Fruit fly (Drosophila melanogaster) whole organism, embryonic: ENCODE results near the gene CG6966.

ENCODE experiments used
- Adf1 ChIP-seq: fragments of 200-800 bp; sonication (Bioruptor generic); IDR thresholded peaks from 2 replicates; pipeline ENCODE4 v1.3.6; 2022; ENCODE audit warnings: missing biosample characterization, missing genetic modification characterization
- CG1024 ChIP-seq: fragments of 200-800 bp; sonication (Bioruptor generic); IDR thresholded peaks from 2 replicates; pipeline ENCODE4 v1.3.6; 2022; ENCODE audit warnings: missing biosample characterization, missing genetic modification characterization
- CG10321 ChIP-seq: fragments of 200-800 bp; sonication (Bioruptor generic); IDR thresholded peaks from 2 replicates; pipeline ENCODE4 v1.3.6; 2022; ENCODE audit warnings: missing biosample characterization, missing genetic modification characterization
- CG10462 ChIP-seq: fragments of 200-800 bp; sonication (Bioruptor generic); optimal IDR thresholded peaks from 2 replicates; lab custom pipeline; 2016; ENCODE audit warnings: missing biosample characterization, missing genetic modification characterization
- CG10565 ChIP-seq: fragments of 200-800 bp; sonication (Bioruptor generic); optimal IDR thresholded peaks from 3 replicates; lab custom pipeline; 2016; ENCODE audit warnings: missing biosample characterization, mild to moderate bottlenecking, missing genetic modification characterization
- CG11398 ChIP-seq: fragments of 200-800 bp; sonication (Bioruptor generic); optimal IDR thresholded peaks from 2 replicates; lab custom pipeline; 2016; ENCODE audit warnings: missing biosample characterization, missing genetic modification characterization
- CG11560 ChIP-seq: fragments of 200-800 bp; sonication (Bioruptor generic); IDR thresholded peaks from 3 replicates; pipeline ENCODE4 v1.3.6; 2022; ENCODE audit warnings: missing biosample characterization, missing genetic modification characterization
- CG12155 ChIP-seq: fragments of 200-800 bp; sonication (Bioruptor generic); optimal IDR thresholded peaks from 3 replicates; lab custom pipeline; 2016; ENCODE audit warnings: missing biosample characterization, missing genetic modification characterization
- CG12769 ChIP-seq: fragments of 200-800 bp; sonication (Bioruptor generic); optimal IDR thresholded peaks from 2 replicates; lab custom pipeline; 2019; ENCODE audit warnings: missing biosample characterization, mild to moderate bottlenecking, missing genetic modification characterization, moderate library complexity
- CG14050 ChIP-seq: fragments of 200-800 bp; sonication (Bioruptor generic); IDR thresholded peaks from 3 replicates; pipeline ENCODE4 v1.3.6; 2022; ENCODE audit warnings: missing biosample characterization, missing genetic modification characterization
- CG17568 ChIP-seq: fragments of 200-800 bp; sonication (Bioruptor generic); optimal IDR thresholded peaks from 2 replicates; lab custom pipeline; 2018; ENCODE audit warnings: missing biosample characterization, mild to moderate bottlenecking, missing genetic modification characterization, moderate library complexity
- CG2199 ChIP-seq: fragments of 200-800 bp; sonication (Bioruptor generic); IDR thresholded peaks from 3 replicates; pipeline ENCODE4 v1.3.6; 2022; ENCODE audit warnings: missing biosample characterization, missing genetic modification characterization
- CG3065 ChIP-seq: fragments of 200-800 bp; sonication (Bioruptor generic); optimal IDR thresholded peaks from 2 replicates; lab custom pipeline; 2016; ENCODE audit warnings: missing biosample characterization, missing genetic modification characterization
- CG32772 ChIP-seq: fragments of 200-800 bp; sonication (Bioruptor generic); IDR thresholded peaks from 2 replicates; pipeline ENCODE4 v1.3.6; 2022; ENCODE audit warnings: missing biosample characterization, missing genetic modification characterization
- CG34376 ChIP-seq: fragments of 200-800 bp; sonication (Bioruptor generic); optimal IDR thresholded peaks from 2 replicates; lab custom pipeline; 2018; ENCODE audit warnings: missing biosample characterization, mild to moderate bottlenecking, missing genetic modification characterization
- CG3726 ChIP-seq: fragments of 200-800 bp; sonication (Bioruptor generic); IDR thresholded peaks from 3 replicates; pipeline ENCODE4, ENCODE4 v1.3.6; 2022; ENCODE audit warnings: missing biosample characterization, missing genetic modification characterization
- CG5245 ChIP-seq: fragments of 200-800 bp; sonication (Bioruptor generic); optimal IDR thresholded peaks from 3 replicates; lab custom pipeline; 2016; ENCODE audit warnings: missing biosample characterization, missing genetic modification characterization
- CG6654 ChIP-seq: fragments of 200-800 bp; sonication (Bioruptor generic); optimal IDR thresholded peaks from 2 replicates; lab custom pipeline; 2017; ENCODE audit warnings: missing biosample characterization, mild to moderate bottlenecking, missing genetic modification characterization
- CG7987 ChIP-seq: fragments of 200-800 bp; sonication (Bioruptor generic); optimal IDR thresholded peaks from 2 replicates; lab custom pipeline; 2018; ENCODE audit warnings: missing biosample characterization, mild to moderate bottlenecking, missing genetic modification characterization, moderate library complexity
- CG8924 ChIP-seq: fragments of 200-800 bp; optimal IDR thresholded peaks from 3 replicates; lab custom pipeline; 2019; ENCODE audit warnings: missing biosample characterization, mild to moderate bottlenecking, missing genetic modification characterization, moderate library complexity
- CrebB ChIP-seq: fragments of 200-800 bp; sonication (Bioruptor generic); optimal IDR thresholded peaks from 3 replicates; lab custom pipeline; 2018; ENCODE audit warnings: missing biosample characterization, mild to moderate bottlenecking, missing genetic modification characterization
- Dip2 ChIP-seq: fragments of 200-800 bp; sonication (Bioruptor generic); IDR thresholded peaks from 2 replicates; pipeline ENCODE4 v1.3.6; 2022; ENCODE audit warnings: missing biosample characterization, missing genetic modification characterization
- Dip3 ChIP-seq: fragments of 200-800 bp; sonication (Bioruptor generic); optimal IDR thresholded peaks from 3 replicates; lab custom pipeline; 2016; ENCODE audit warnings: missing biosample characterization, missing genetic modification characterization
- Dp ChIP-seq: fragments of 200-800 bp; sonication (Bioruptor generic); optimal IDR thresholded peaks from 2 replicates; lab custom pipeline; 2018; ENCODE audit warnings: missing biosample characterization, mild to moderate bottlenecking, missing genetic modification characterization, moderate library complexity
- Hmx ChIP-seq: fragments of 200-800 bp; sonication (Bioruptor generic); optimal IDR thresholded peaks from 2 replicates; lab custom pipeline; 2016; ENCODE audit warnings: missing biosample characterization, missing genetic modification characterization
- Mes4 ChIP-seq: fragments of 200-800 bp; sonication (Bioruptor generic); optimal IDR thresholded peaks from 2 replicates; lab custom pipeline; 2016; ENCODE audit warnings: missing biosample characterization, missing genetic modification characterization
- PHDP ChIP-seq: fragments of 200-800 bp; sonication (Bioruptor generic); optimal IDR thresholded peaks from 3 replicates; lab custom pipeline; 2018; ENCODE audit warnings: missing biosample characterization, mild to moderate bottlenecking, missing genetic modification characterization, moderate library complexity
- YL-1 ChIP-seq: fragments of 200-800 bp; sonication (Bioruptor generic); optimal IDR thresholded peaks from 3 replicates; lab custom pipeline; 2017; ENCODE audit warnings: missing biosample characterization, mild to moderate bottlenecking, missing genetic modification characterization
- ash1 ChIP-seq: fragments of 200-800 bp; sonication (Bioruptor generic); optimal IDR thresholded peaks from 2 replicates; lab custom pipeline; 2018; ENCODE audit warnings: missing biosample characterization, mild to moderate bottlenecking, missing genetic modification characterization
- caup ChIP-seq: fragments of 200-800 bp; sonication (Bioruptor generic); optimal IDR thresholded peaks from 3 replicates; lab custom pipeline; 2017; ENCODE audit warnings: missing biosample characterization, mild to moderate bottlenecking, missing genetic modification characterization, moderate library complexity; ENCODE audit not compliant: severe bottlenecking
- cwo ChIP-seq: fragments of 200-800 bp; sonication (Bioruptor generic); optimal IDR thresholded peaks from 3 replicates; lab custom pipeline; 2017; ENCODE audit warnings: missing biosample characterization, missing genetic modification characterization, mild to moderate bottlenecking, moderate library complexity, missing genetic modification reagents
- dmrt99B ChIP-seq: fragments of 200-800 bp; sonication (Bioruptor generic); optimal IDR thresholded peaks from 2 replicates; lab custom pipeline; 2018; ENCODE audit warnings: missing biosample characterization, mild to moderate bottlenecking, missing genetic modification characterization, moderate library complexity
- en ChIP-seq: fragments of 200-800 bp; sonication (Bioruptor generic); optimal IDR thresholded peaks from 2 replicates; lab custom pipeline; 2016; ENCODE audit warnings: missing biosample characterization, missing genetic modification characterization
- fd3F ChIP-seq: fragments of 200-800 bp; sonication (Bioruptor generic); optimal IDR thresholded peaks from 2 replicates; lab custom pipeline; 2018; ENCODE audit warnings: missing biosample characterization, mild to moderate bottlenecking, missing genetic modification characterization, moderate library complexity
- gem ChIP-seq: fragments of 200-800 bp; sonication (Bioruptor generic); optimal IDR thresholded peaks from 2 replicates; lab custom pipeline; 2019; ENCODE audit warnings: missing biosample characterization, mild to moderate bottlenecking, missing genetic modification characterization, moderate library complexity
- gfzf ChIP-seq: fragments of 200-800 bp; sonication (Bioruptor generic); optimal IDR thresholded peaks from 2 replicates; lab custom pipeline; 2016; ENCODE audit warnings: missing biosample characterization, mild to moderate bottlenecking, missing genetic modification characterization, moderate library complexity
- gro ChIP-seq: fragments of 200-800 bp; sonication (Bioruptor generic); optimal IDR thresholded peaks from 2 replicates; lab custom pipeline; 2016; ENCODE audit warnings: missing biosample characterization, missing genetic modification characterization
- ind ChIP-seq: fragments of 200-800 bp; sonication (Bioruptor generic); optimal IDR thresholded peaks from 3 replicates; lab custom pipeline; 2016; ENCODE audit warnings: missing biosample characterization, missing genetic modification characterization
- jing ChIP-seq: fragments of 200-800 bp; sonication (Bioruptor generic); optimal IDR thresholded peaks from 2 replicates; lab custom pipeline; 2018; ENCODE audit warnings: missing biosample characterization, mild to moderate bottlenecking, missing genetic modification characterization
- jumu ChIP-seq: fragments of 200-800 bp; sonication (Bioruptor generic); optimal IDR thresholded peaks from 3 replicates; lab custom pipeline; 2016; ENCODE audit warnings: missing biosample characterization, missing genetic modification characterization
- lab ChIP-seq: fragments of 200-800 bp; sonication (Bioruptor generic); optimal IDR thresholded peaks from 3 replicates; lab custom pipeline; 2017; ENCODE audit warnings: missing biosample characterization, missing genetic modification characterization, mild to moderate bottlenecking, moderate library complexity, missing genetic modification reagents
- lov ChIP-seq, 2 experiments: fragments of 200-800 bp in 1 of 2; fragments of >200 bp in 1 of 2; sonication (Bioruptor generic) in 1 of 2; IDR thresholded peaks in 1 of 2; optimal IDR thresholded peaks in 1 of 2; 2 replicates in 1 of 2; 3 replicates in 1 of 2; pipeline versions ENCODE4 v1.3.6 to Lab custom; 2017 to 2022; ENCODE audit warnings: missing biosample characterization in 1 of 2, missing genetic modification characterization in 1 of 2
- mirr ChIP-seq: fragments of 200-800 bp; sonication (Bioruptor generic); optimal IDR thresholded peaks from 3 replicates; lab custom pipeline; 2018; ENCODE audit warnings: missing biosample characterization, mild to moderate bottlenecking, missing genetic modification characterization
- otp ChIP-seq: fragments of 200-800 bp; sonication (Bioruptor generic); IDR thresholded peaks from 3 replicates; pipeline ENCODE4, ENCODE4 v1.3.6; 2022; ENCODE audit warnings: missing biosample characterization, missing genetic modification characterization
- phol ChIP-seq: fragments of 200-800 bp; sonication (Bioruptor generic); optimal IDR thresholded peaks from 3 replicates; lab custom pipeline; 2018; ENCODE audit warnings: missing biosample characterization, mild to moderate bottlenecking, missing genetic modification characterization, moderate library complexity
- rib ChIP-seq: fragments of 200-800 bp; sonication (Bioruptor generic); IDR thresholded peaks from 2 replicates; pipeline ENCODE4 v1.3.6; 2022; ENCODE audit warnings: missing biosample characterization, missing genetic modification characterization
- run ChIP-seq: fragments of 200-800 bp; sonication (Bioruptor generic); optimal IDR thresholded peaks from 3 replicates; lab custom pipeline; 2018; ENCODE audit warnings: missing biosample characterization, mild to moderate bottlenecking, missing genetic modification characterization
- sens-2 ChIP-seq: fragments of 200-800 bp; sonication (Bioruptor generic); IDR thresholded peaks from 2 replicates; pipeline ENCODE4 v1.3.6; 2022; ENCODE audit warnings: missing biosample characterization, missing genetic modification characterization
- slou ChIP-seq: fragments of 200-800 bp; sonication (Bioruptor generic); optimal IDR thresholded peaks from 3 replicates; lab custom pipeline; 2016; ENCODE audit warnings: missing biosample characterization, missing genetic modification characterization
- tap ChIP-seq: fragments of 200-800 bp; optimal IDR thresholded peaks from 3 replicates; lab custom pipeline; 2019; ENCODE audit warnings: missing biosample characterization, mild to moderate bottlenecking, missing genetic modification characterization, moderate library complexity
- yki ChIP-seq: fragments of >200 bp; optimal IDR thresholded peaks from 3 replicates; lab custom pipeline; 2018

Gene CG6966

dm6 chr3R:15095550-15096031, at the start of gene CG6966:
CG6966 (minus strand) TSS chr3R:15095631.
- TF ChIP-seq Hmx (GFP tag; lab: Kevin White, UChicago) (peak; percentile 61), CrebB (tag; lab: Kevin White, UChicago) (peak; percentile 97), CG8924 (peak; percentile 83), otp (GFP tag; lab: Robert Waterston, UW) (no peak), CG2199 (GFP tag; lab: Robert Waterston, UW) (no peak), slou (peak; percentile 98), CG12155 (peak; percentile 92), Adf1 (no peak), CG10565 (peak; percentile 86), rib (no peak), Dip2 (no peak), CG10462 (GFP tag; lab: Kevin White, UChicago) (peak; percentile 82), tap (peak; percentile 73), fd3F (GFP tag; lab: Kevin White, UChicago) (peak; percentile 91), CG14050 (no peak), CG6654 (GFP tag; lab: Kevin White, UChicago) (peak; percentile 66), CG32772 (GFP tag; lab: Robert Waterston, UW) (no peak), CG3726 (GFP tag; lab: Robert Waterston, UW) (no peak), jumu (GFP tag; lab: Kevin White, UChicago) (peak; percentile 92), jing (GFP tag; lab: Kevin White, UChicago) (peak; percentile 91), gfzf (GFP tag; lab: Kevin White, UChicago) (peak; percentile 97), gro (GFP tag; lab: Kevin White, UChicago) (peak; percentile 94), lov (optimal IDR thresholded peaks at IDR 0.05; lab: Kevin White, UChicago) (no peak), lov (GFP tag; IDR thresholded peaks at IDR 0.05; lab: Robert Waterston, UW) (no peak), phol (tag; lab: Kevin White, UChicago) (peak; percentile 93), CG11560 (tag; lab: Robert Waterston, UW) (no peak), sens-2 (GFP tag; lab: Robert Waterston, UW) (no peak), PHDP (tag; lab: Kevin White, UChicago) (peak; percentile 90), CG34376 (peak; percentile 97), YL-1 (peak; percentile 92), cwo (peak; percentile 77), CG7987 (peak; percentile 98), caup (GFP tag; lab: Kevin White, UChicago) (peak; percentile 98), CG1024 (GFP tag; lab: Robert Waterston, UW) (no peak), CG17568 (GFP tag; lab: Kevin White, UChicago) (peak; percentile 95), ind (GFP tag; lab: Kevin White, UChicago) (peak; percentile 90), run (tag; lab: Kevin White, UChicago) (peak; percentile 80), gem (tag; lab: Kevin White, UChicago) (peak; percentile 86), CG10321 (GFP tag; lab: Robert Waterston, UW) (no peak), CG5245 (GFP tag; lab: Kevin White, UChicago) (peak; percentile 81), lab (GFP tag; lab: Kevin White, UChicago) (peak; percentile 98), Mes4 (GFP tag; lab: Kevin White, UChicago) (peak; percentile 97), en (peak; percentile 94), CG12769 (peak; percentile 96), CG3065 (GFP tag; lab: Kevin White, UChicago) (peak; percentile 93), yki (no peak), ash1 (peak; percentile 96), Dip3 (GFP tag; lab: Kevin White, UChicago) (peak; percentile 95), Dp (GFP tag; lab: Kevin White, UChicago) (peak; percentile 97), dmrt99B (peak; percentile 82), CG11398 (GFP tag; lab: Kevin White, UChicago) (peak; percentile 95), mirr (GFP tag; lab: Kevin White, UChicago) (peak; percentile 98)
